Fruit fly (Drosophila melanogaster): ENCODE results near the gene CG3226.

Gene CG3226

dm6 chrX:6641602-6642001 lies 12.4 kb downstream of the CG3226 start (continued):
- TF ChIP-seq CG6808 (GFP tag; optimal IDR thresholded peaks at IDR 0.05) (no peak), spab (GFP tag; optimal IDR thresholded peaks at IDR 0.05) (no peak), Ets96B (tag; optimal IDR thresholded peaks at IDR 0.05) (no peak), Hr4 (GFP tag; optimal IDR thresholded peaks at IDR 0.05) (peak; percentile 72), CG11294 (GFP tag; IDR thresholded peaks at IDR 0.05) (peak; percentile 24; the same call in 1 of the 2 replicates), dac (GFP tag; optimal IDR thresholded peaks at IDR 0.05) (peak; percentile 11), vri (GFP tag; optimal IDR thresholded peaks at IDR 0.05) (no peak), Gug (GFP tag; IDR thresholded peaks at IDR 0.05) (peak; percentile 13; the same call in 1 of the 2 replicates), CG3919 (GFP tag; optimal IDR thresholded peaks at IDR 0.05) (peak; percentile 42), CG16779 (tag; optimal IDR thresholded peaks at IDR 0.05) (no peak), CG3032 (tag; optimal IDR thresholded peaks at IDR 0.05) (peak; percentile 11), CG1621 (tag; optimal IDR thresholded peaks at IDR 0.05) (no peak), CG10631 (GFP tag; optimal IDR thresholded peaks at IDR 0.05) (peak; percentile 19), CG6792 (GFP tag; optimal IDR thresholded peaks at IDR 0.05) (peak; percentile 10), eg (GFP tag; IDR thresholded peaks at IDR 0.05) (peak; percentile 72; the same call in 2 of the 3 replicates), Hr38 (GFP tag; optimal IDR thresholded peaks at IDR 0.05) (no peak), Blimp-1 (GFP tag; optimal IDR thresholded peaks at IDR 0.05) (no peak), Eip93F (GFP tag; optimal IDR thresholded peaks at IDR 0.05) (no peak), CG8632 (GFP tag; optimal IDR thresholded peaks at IDR 0.05) (no peak), Met (GFP tag; optimal IDR thresholded peaks at IDR 0.05) (peak; percentile 26), CG4318 (GFP tag; optimal IDR thresholded peaks at IDR 0.05) (peak; percentile 38), acj6 (GFP tag; optimal IDR thresholded peaks at IDR 0.05) (no peak)

dm6 chrX:6638123-6638522 lies 15.9 kb downstream of the CG3226 start:
- TF ChIP-seq fkh (GFP tag; optimal IDR thresholded peaks at IDR 0.05) (peak; percentile 75), eg (GFP tag; IDR thresholded peaks at IDR 0.05) (no peak), salr (GFP tag; optimal IDR thresholded peaks at IDR 0.05) (no peak), Ets96B (tag; optimal IDR thresholded peaks at IDR 0.05) (no peak), CG31627 (GFP tag; optimal IDR thresholded peaks at IDR 0.05) (no peak)

dm6 chrX:6633659-6634058 lies 20.4 kb downstream of the CG3226 start, which contains the start of gene CG14443:
Gene CG14443, plus strand, starts transcription at chrX:6633959.
- TF ChIP-seq CG8319 (GFP tag; optimal IDR thresholded peaks at IDR 0.05) (no peak), eg (GFP tag; IDR thresholded peaks at IDR 0.05) (no peak), CG9139 (GFP tag; optimal IDR thresholded peaks at IDR 0.05) (no peak), CG6276 (GFP tag; optimal IDR thresholded peaks at IDR 0.05) (no peak), OdsH (GFP tag; optimal IDR thresholded peaks at IDR 0.05) (no peak), fd59A (GFP tag; optimal IDR thresholded peaks at IDR 0.05) (no peak), fd85E (GFP tag; optimal IDR thresholded peaks at IDR 0.05) (no peak), Hr38 (GFP tag; optimal IDR thresholded peaks at IDR 0.05) (no peak), CG15336 (GFP tag; IDR thresholded peaks at IDR 0.05) (no peak), CG8632 (GFP tag; optimal IDR thresholded peaks at IDR 0.05) (no peak)

dm6 chrX:6631885-6632284 lies 22.2 kb downstream of the CG3226 start:
- TF ChIP-seq OdsH (GFP tag; optimal IDR thresholded peaks at IDR 0.05) (no peak), Eip75B (GFP tag; optimal IDR thresholded peaks at IDR 0.05) (peak; percentile 22), cyc (GFP tag; optimal IDR thresholded peaks at IDR 0.05) (no peak), CG15336 (GFP tag; IDR thresholded peaks at IDR 0.05) (peak; percentile 75), Sox102F (GFP tag; optimal IDR thresholded peaks at IDR 0.05) (no peak), CG16779 (tag; optimal IDR thresholded peaks at IDR 0.05) (peak; percentile 55), CG11902 (GFP tag; optimal IDR thresholded peaks at IDR 0.05) (no peak), fd85E (GFP tag; optimal IDR thresholded peaks at IDR 0.05) (no peak), Hr4 (GFP tag; optimal IDR thresholded peaks at IDR 0.05) (no peak), fd59A (GFP tag; optimal IDR thresholded peaks at IDR 0.05) (no peak), Blimp-1 (GFP tag; optimal IDR thresholded peaks at IDR 0.05) (no peak), lz (GFP tag; optimal IDR thresholded peaks at IDR 0.05) (no peak), Gug (GFP tag; IDR thresholded peaks at IDR 0.05) (peak; percentile 35), svp (GFP tag) (no peak), CG9139 (GFP tag; optimal IDR thresholded peaks at IDR 0.05) (peak; percentile 57), CG11762 (GFP tag; optimal IDR thresholded peaks at IDR 0.05; ENCODE audit: insufficient read depth) (no peak), Sox14 (GFP tag; optimal IDR thresholded peaks at IDR 0.05) (peak; percentile 6), CG4318 (GFP tag; optimal IDR thresholded peaks at IDR 0.05) (no peak), CG3919 (GFP tag; optimal IDR thresholded peaks at IDR 0.05) (peak; percentile 1), CG31627 (GFP tag; optimal IDR thresholded peaks at IDR 0.05) (no peak), CG1621 (tag; optimal IDR thresholded peaks at IDR 0.05) (peak; percentile 27), salr (GFP tag; optimal IDR thresholded peaks at IDR 0.05) (peak in 1 of 2 experiments; percentile 64), dsx (GFP tag; optimal IDR thresholded peaks at IDR 0.05; ENCODE audit: poor library complexity, severe bottlenecking) (peak; percentile 55), acj6 (GFP tag; optimal IDR thresholded peaks at IDR 0.05) (peak; percentile 0), Eip93F (GFP tag; optimal IDR thresholded peaks at IDR 0.05) (no peak), spab (GFP tag; optimal IDR thresholded peaks at IDR 0.05) (peak; percentile 5), eg (GFP tag; IDR thresholded peaks at IDR 0.05) (peak; percentile 85), Eip78C (GFP tag) (peak; percentile 47), net (GFP tag; optimal IDR thresholded peaks at IDR 0.05) (peak; percentile 45), CG6808 (GFP tag; optimal IDR thresholded peaks at IDR 0.05) (peak; percentile 54)
